Worm (Caenorhabditis elegans) whole organism, L4/young adult: ENCODE measurements around the gene Y47D7A.17.

Source experiments
- dao-5 ChIP-seq: sonication (generic microtip); optimal IDR thresholded peaks from 2 replicates; lab custom pipeline; 2016; ENCODE audit warnings: missing genotype, missing genetic modification characterization, moderate library complexity, missing compliant biosample characterization
- him-1 ChIP-seq: sonication (generic microtip); optimal IDR thresholded peaks from 2 replicates; lab custom pipeline; 2016; ENCODE audit warnings: missing genotype, missing genetic modification reagents, missing genetic modification characterization, missing compliant biosample characterization

ce11 chrV:4400118-4400517, 11.5 kb downstream of the Y47D7A.17 start, which contains the start of gene F13A2.4:
- TF ChIP-seq him-1 (tag; lab: Kevin White, UChicago) (no peak), dao-5 (no peak)
